Fruit fly (Drosophila melanogaster) whole organism, embryonic: ENCODE measurements around the gene CG10874.

Experiments
- CG10274 ChIP-seq: fragments of 200-800 bp; sonication (Bioruptor generic); optimal IDR thresholded peaks from 3 replicates; lab custom pipeline; 2017; ENCODE audit warnings: missing biosample characterization, mild to moderate bottlenecking, missing genetic modification characterization
- CG10321 ChIP-seq: fragments of 200-800 bp; sonication (Bioruptor generic); IDR thresholded peaks from 2 replicates; pipeline ENCODE4 v1.3.6; 2022; ENCODE audit warnings: missing biosample characterization, missing genetic modification characterization
- CG11093 ChIP-seq: fragments of 200-800 bp; sonication (Bioruptor generic); IDR thresholded peaks from 3 replicates; pipeline ENCODE4 v1.3.6; 2022; ENCODE audit warnings: missing biosample characterization, missing genetic modification characterization
- CG12236 ChIP-seq: fragments of 200-800 bp; sonication (Bioruptor generic); optimal IDR thresholded peaks from 2 replicates; lab custom pipeline; 2016; ENCODE audit warnings: missing biosample characterization, missing genetic modification characterization
- CG15269 ChIP-seq: fragments of 200-800 bp; sonication (Bioruptor generic); optimal IDR thresholded peaks from 2 replicates; lab custom pipeline; 2018; ENCODE audit warnings: missing biosample characterization, mild to moderate bottlenecking, missing genetic modification characterization, moderate library complexity
- CG15479 ChIP-seq: fragments of 200-800 bp; sonication (Bioruptor generic); optimal IDR thresholded peaks from 3 replicates; lab custom pipeline; 2019; ENCODE audit warnings: missing biosample characterization, mild to moderate bottlenecking, missing genetic modification characterization, moderate library complexity
- CG1602 ChIP-seq: fragments of 200-800 bp; sonication (Bioruptor generic); optimal IDR thresholded peaks from 3 replicates; lab custom pipeline; 2016; ENCODE audit warnings: missing biosample characterization, missing genetic modification characterization
- CG2678 ChIP-seq: fragments of 200-800 bp; sonication (Bioruptor generic); optimal IDR thresholded peaks from 3 replicates; lab custom pipeline; 2019; ENCODE audit warnings: missing biosample characterization, mild to moderate bottlenecking, missing genetic modification characterization, moderate library complexity
- CG30403 ChIP-seq: fragments of 200-800 bp; sonication (Bioruptor generic); optimal IDR thresholded peaks from 3 replicates; lab custom pipeline; 2016; ENCODE audit warnings: missing biosample characterization, missing genetic modification characterization
- CG31224 ChIP-seq: fragments of 200-800 bp; sonication (Bioruptor generic); IDR thresholded peaks from 2 replicates; pipeline ENCODE4 v1.3.6; 2022; ENCODE audit warnings: missing biosample characterization, missing genetic modification characterization
- CG4282 ChIP-seq: fragments of 200-800 bp; sonication (Bioruptor generic); optimal IDR thresholded peaks from 2 replicates; lab custom pipeline; 2016; ENCODE audit warnings: missing biosample characterization, missing genetic modification characterization
- CG4730 ChIP-seq: fragments of 200-800 bp; sonication (Bioruptor generic); IDR thresholded peaks from 2 replicates; pipeline ENCODE4 v1.3.6; 2022; ENCODE audit warnings: missing biosample characterization, missing genetic modification characterization
- CG6813 ChIP-seq: fragments of 200-800 bp; sonication (Bioruptor generic); optimal IDR thresholded peaks from 2 replicates; lab custom pipeline; 2017; ENCODE audit warnings: missing biosample characterization, missing genetic modification characterization, mild to moderate bottlenecking, moderate library complexity, missing genetic modification reagents
- CG7271 ChIP-seq: fragments of 200-800 bp; sonication (Bioruptor generic); optimal IDR thresholded peaks from 2 replicates; lab custom pipeline; 2018; ENCODE audit warnings: missing biosample characterization, mild to moderate bottlenecking, missing genetic modification characterization, moderate library complexity
- CG7839 ChIP-seq: fragments of 200-800 bp; sonication (Bioruptor generic); optimal IDR thresholded peaks from 3 replicates; lab custom pipeline; 2018; ENCODE audit warnings: missing biosample characterization, mild to moderate bottlenecking, missing genetic modification characterization, moderate library complexity
- CG9876 ChIP-seq: fragments of 200-800 bp; sonication (Bioruptor generic); optimal IDR thresholded peaks from 2 replicates; lab custom pipeline; 2016; ENCODE audit warnings: missing biosample characterization, missing genetic modification characterization
- D19B ChIP-seq: fragments of 200-800 bp; sonication (Bioruptor generic); optimal IDR thresholded peaks from 2 replicates; lab custom pipeline; 2017; ENCODE audit warnings: missing biosample characterization, mild to moderate bottlenecking, missing genetic modification characterization
- Dbx ChIP-seq: fragments of 200-800 bp; sonication (Bioruptor generic); IDR thresholded peaks from 3 replicates; pipeline ENCODE4 v1.3.6; 2022; ENCODE audit warnings: missing biosample characterization, missing genetic modification characterization
- Deaf1 ChIP-seq: fragments of 200-800 bp; optimal IDR thresholded peaks from 3 replicates; lab custom pipeline; 2019; ENCODE audit warnings: missing biosample characterization, mild to moderate bottlenecking, missing genetic modification characterization, moderate library complexity
- Dip2 ChIP-seq: fragments of 200-800 bp; sonication (Bioruptor generic); IDR thresholded peaks from 2 replicates; pipeline ENCODE4 v1.3.6; 2022; ENCODE audit warnings: missing biosample characterization, missing genetic modification characterization
- Ets97D ChIP-seq: fragments of 200-800 bp; sonication (Bioruptor generic); optimal IDR thresholded peaks from 3 replicates; lab custom pipeline; 2016; ENCODE audit warnings: missing biosample characterization, missing genetic modification characterization
- Fer1 ChIP-seq: fragments of 200-800 bp; sonication (Bioruptor generic); optimal IDR thresholded peaks from 2 replicates; lab custom pipeline; 2017; ENCODE audit warnings: missing biosample characterization, mild to moderate bottlenecking, missing genetic modification characterization
- HLH3B ChIP-seq: fragments of 200-800 bp; sonication (Bioruptor generic); IDR thresholded peaks from 2 replicates; pipeline ENCODE4 v1.3.6; 2022; ENCODE audit warnings: missing biosample characterization, missing genetic modification characterization
- HLH4C ChIP-seq: fragments of 200-800 bp; sonication (Bioruptor generic); IDR thresholded peaks from 3 replicates; pipeline ENCODE4 v1.3.6; 2022; ENCODE audit warnings: missing biosample characterization, missing genetic modification characterization; ENCODE audit not compliant: partially characterized antibody
- HmgD ChIP-seq: fragments of 200-800 bp; sonication (Bioruptor generic); optimal IDR thresholded peaks from 3 replicates; lab custom pipeline; 2016; ENCODE audit warnings: missing biosample characterization, missing genetic modification characterization
- Hmx ChIP-seq: fragments of 200-800 bp; sonication (Bioruptor generic); optimal IDR thresholded peaks from 2 replicates; lab custom pipeline; 2016; ENCODE audit warnings: missing biosample characterization, missing genetic modification characterization
- Max ChIP-seq: fragments of 200-800 bp; sonication (Bioruptor generic); optimal IDR thresholded peaks from 2 replicates; lab custom pipeline; 2016; ENCODE audit warnings: missing biosample characterization, mild to moderate bottlenecking, missing genetic modification characterization
- NK7.1 ChIP-seq: fragments of 200-800 bp; sonication (Bioruptor generic); optimal IDR thresholded peaks from 3 replicates; lab custom pipeline; 2016; ENCODE audit warnings: missing biosample characterization, missing genetic modification characterization
- Side ChIP-seq: fragments of 200-800 bp; sonication (Bioruptor generic); optimal IDR thresholded peaks from 2 replicates; lab custom pipeline; 2016; ENCODE audit warnings: missing biosample characterization, missing genetic modification characterization
- abd-A ChIP-seq: fragments of 200-800 bp; sonication (Bioruptor generic); optimal IDR thresholded peaks from 3 replicates; lab custom pipeline; 2019; ENCODE audit warnings: missing biosample characterization, mild to moderate bottlenecking, missing genetic modification characterization, moderate library complexity
- bbx ChIP-seq: fragments of 200-800 bp; sonication (Bioruptor generic); IDR thresholded peaks from 2 replicates; pipeline ENCODE4 v1.3.6; 2022; ENCODE audit warnings: missing biosample characterization, missing genetic modification characterization; ENCODE audit not compliant: partially characterized antibody
- bcd ChIP-seq: fragments of 200-800 bp; sonication (Bioruptor generic); optimal IDR thresholded peaks from 2 replicates; lab custom pipeline; 2017; ENCODE audit warnings: missing biosample characterization, mild to moderate bottlenecking, missing genetic modification characterization
- caup ChIP-seq: fragments of 200-800 bp; sonication (Bioruptor generic); optimal IDR thresholded peaks from 3 replicates; lab custom pipeline; 2017; ENCODE audit warnings: missing biosample characterization, mild to moderate bottlenecking, missing genetic modification characterization, moderate library complexity; ENCODE audit not compliant: severe bottlenecking
- dmrt99B ChIP-seq: fragments of 200-800 bp; sonication (Bioruptor generic); optimal IDR thresholded peaks from 2 replicates; lab custom pipeline; 2018; ENCODE audit warnings: missing biosample characterization, mild to moderate bottlenecking, missing genetic modification characterization, moderate library complexity
- dpn ChIP-seq, 2 experiments: fragments of 200-800 bp; sonication (Bioruptor generic); optimal IDR thresholded peaks; 3 replicates each; lab custom pipeline; 2016; ENCODE audit warnings: missing biosample characterization in 2 of 2, missing genetic modification characterization in 2 of 2
- eyg ChIP-seq: fragments of 200-800 bp; sonication (Bioruptor generic); optimal IDR thresholded peaks from 3 replicates; lab custom pipeline; 2016; ENCODE audit warnings: missing biosample characterization, missing genetic modification characterization
- gfzf ChIP-seq: fragments of 200-800 bp; sonication (Bioruptor generic); optimal IDR thresholded peaks from 2 replicates; lab custom pipeline; 2016; ENCODE audit warnings: missing biosample characterization, mild to moderate bottlenecking, missing genetic modification characterization, moderate library complexity
- lab ChIP-seq: fragments of 200-800 bp; sonication (Bioruptor generic); optimal IDR thresholded peaks from 3 replicates; lab custom pipeline; 2017; ENCODE audit warnings: missing biosample characterization, missing genetic modification characterization, mild to moderate bottlenecking, moderate library complexity, missing genetic modification reagents
- lbe ChIP-seq: fragments of 200-800 bp; sonication (Bioruptor generic); optimal IDR thresholded peaks from 2 replicates; lab custom pipeline; 2016; ENCODE audit warnings: missing biosample characterization, mild to moderate bottlenecking, missing genetic modification characterization
- nerfin-2 ChIP-seq: fragments of 200-800 bp; sonication (Bioruptor generic); IDR thresholded peaks from 2 replicates; pipeline ENCODE4 v1.3.6; 2022; ENCODE audit warnings: missing biosample characterization, missing genetic modification characterization; ENCODE audit not compliant: partially characterized antibody
- pum ChIP-seq: fragments of 200-800 bp; sonication (Bioruptor generic); optimal IDR thresholded peaks from 2 replicates; lab custom pipeline; 2016; ENCODE audit warnings: missing biosample characterization, missing genetic modification characterization
- sqz ChIP-seq: fragments of 200-800 bp; sonication (Bioruptor generic); optimal IDR thresholded peaks from 3 replicates; lab custom pipeline; 2018; ENCODE audit warnings: missing biosample characterization, mild to moderate bottlenecking, missing genetic modification characterization
- tna ChIP-seq: fragments of 200-800 bp; sonication (Bioruptor generic); IDR thresholded peaks from 2 replicates; pipeline ENCODE4 v1.3.6; 2022; ENCODE audit warnings: missing biosample characterization, missing genetic modification characterization; ENCODE audit not compliant: partially characterized antibody
- wor ChIP-seq: fragments of 200-800 bp; sonication (Bioruptor generic); IDR thresholded peaks from 2 replicates; pipeline ENCODE4 v1.3.6; 2022; ENCODE audit warnings: missing biosample characterization, missing genetic modification characterization
- z ChIP-seq: fragments of 200-800 bp; sonication (Bioruptor generic); IDR thresholded peaks from 3 replicates; pipeline ENCODE4 v1.3.6; 2022; ENCODE audit warnings: missing biosample characterization, missing genetic modification characterization
- zf30C ChIP-seq: fragments of 200-800 bp; sonication (Bioruptor generic); optimal IDR thresholded peaks from 3 replicates; lab custom pipeline; 2018; ENCODE audit warnings: missing biosample characterization, mild to moderate bottlenecking, missing genetic modification characterization
- zfh1 ChIP-seq: fragments of 200-800 bp; sonication (Bioruptor generic); IDR thresholded peaks from 3 replicates; pipeline ENCODE4 v1.3.6; 2022; ENCODE audit warnings: missing biosample characterization, missing genetic modification characterization
- zfh2 ChIP-seq: fragments of 200-800 bp; sonication (Bioruptor generic); optimal IDR thresholded peaks from 2 replicates; lab custom pipeline; 2016; ENCODE audit warnings: missing biosample characterization, missing genetic modification characterization

The CG10874 gene

dm6 chr2L:2177969-2178809 is 14.0 kb downstream of the CG10874 start, which contains the start of gene aop (continued):
- no peak for TF ChIP-seq CG4282 (GFP tag; lab: Kevin White, UChicago)
- TF ChIP-seq zfh1 (GFP tag; lab: Robert Waterston, UW) = 0 out of 3 replicates have a peak, but pooled peaks have one; percentile 48
- peak; percentile 88 for TF ChIP-seq Deaf1 (tag; lab: Kevin White, UChicago)
- TF ChIP-seq bbx (GFP tag; lab: Robert Waterston, UW) = 0 out of 2 replicates have a peak, but pooled peaks have one; percentile 17
- no peak for TF ChIP-seq wor
- peak; percentile 49 for TF ChIP-seq Fer1
- TF ChIP-seq CG30403 (GFP tag; lab: Kevin White, UChicago) = no peak
- no peak for TF ChIP-seq zfh2 (GFP tag; lab: Kevin White, UChicago)
- no peak for TF ChIP-seq bcd
- TF ChIP-seq CG12236 (GFP tag; lab: Kevin White, UChicago) = no peak
- no peak for TF ChIP-seq Max (GFP tag; lab: Kevin White, UChicago)
- no peak for TF ChIP-seq nerfin-2 (GFP tag; lab: Robert Waterston, UW)
- no peak for TF ChIP-seq HLH3B (GFP tag; lab: Robert Waterston, UW)
- no peak for TF ChIP-seq Ets97D (GFP tag; lab: Kevin White, UChicago)
- TF ChIP-seq D19B (GFP tag; lab: Kevin White, UChicago) = no peak
- no peak for TF ChIP-seq CG31224 (GFP tag; lab: Robert Waterston, UW)
- peak; percentile 57 for TF ChIP-seq abd-A (tag; lab: Kevin White, UChicago)
- no peak for TF ChIP-seq CG10321 (GFP tag; lab: Robert Waterston, UW)
- no peak for TF ChIP-seq CG10274 (GFP tag; lab: Kevin White, UChicago)
- no peak; the same call in 2 of the 3 replicates for TF ChIP-seq z
- peak; percentile 31 for TF ChIP-seq eyg (GFP tag; lab: Kevin White, UChicago)
- peak; percentile 97 for TF ChIP-seq CG15479
- peak; percentile 19 for TF ChIP-seq CG2678
- no peak for TF ChIP-seq NK7.1 (GFP tag; lab: Kevin White, UChicago)
- peak; percentile 39 for TF ChIP-seq zf30C (GFP tag; lab: Kevin White, UChicago)
- peak; percentile 30; the same call in 1 of the 2 replicates for TF ChIP-seq tna (GFP tag; lab: Robert Waterston, UW)
- TF ChIP-seq CG9876 (GFP tag; lab: Kevin White, UChicago) = no peak
- peak; percentile 53 for TF ChIP-seq sqz
- no peak for TF ChIP-seq gfzf (GFP tag; lab: Kevin White, UChicago)
- no peak for TF ChIP-seq pum (GFP tag; lab: Kevin White, UChicago)
- TF ChIP-seq dmrt99B (tag; lab: Kevin White, UChicago) = peak; percentile 7
- TF ChIP-seq CG15269 (tag; lab: Kevin White, UChicago) = peak; percentile 23
- no peak for TF ChIP-seq Hmx (GFP tag; lab: Kevin White, UChicago)
- TF ChIP-seq CG4730 (GFP tag; lab: Robert Waterston, UW) = no peak
- peak; percentile 18 for TF ChIP-seq caup (GFP tag; lab: Kevin White, UChicago)
- no peak for TF ChIP-seq CG1602 (GFP tag; lab: Kevin White, UChicago)
- no peak for TF ChIP-seq Side (GFP tag; lab: Kevin White, UChicago)
- peak; percentile 48; the same call in 1 of the 3 replicates for TF ChIP-seq Dbx (GFP tag; lab: Robert Waterston, UW)
- TF ChIP-seq HmgD (GFP tag; lab: Kevin White, UChicago) = no peak
- TF ChIP-seq CG6813 (GFP tag; lab: Kevin White, UChicago) = peak; percentile 11
- TF ChIP-seq dpn (GFP tag; optimal IDR thresholded peaks at IDR 0.05; lab: Kevin White, UChicago) = peak in 1 of 2 experiments; percentile 43
- TF ChIP-seq CG11093 (GFP tag; lab: Robert Waterston, UW) = no peak
- peak; percentile 27; the same call in 1 of the 3 replicates for TF ChIP-seq HLH4C
- TF ChIP-seq CG7839 (tag; lab: Kevin White, UChicago) = peak; percentile 21
- no peak for TF ChIP-seq Dip2
- TF ChIP-seq lbe = peak; percentile 3
- TF ChIP-seq lab (GFP tag; lab: Kevin White, UChicago) = peak; percentile 52
- TF ChIP-seq CG7271 (tag; lab: Kevin White, UChicago) = peak; percentile 24
